Worm (Caenorhabditis elegans): ENCODE results near the gene popl-7.

Gene popl-7

ce11 chrIV:13370235-13370739 lies at the start of gene popl-7, which contains the start of the genes rla-2 and Y62E10A.24:
TSS of gene popl-7 (plus strand) at chrIV:13370689.
TSS of gene rla-2 (minus strand) at chrIV:13370285.
TSS of gene Y62E10A.24 (plus strand) at chrIV:13370710.
- TF ChIP-seq unc-62 (GFP tag; optimal IDR thresholded peaks at IDR 0.05), result no peak

- TF ChIP-seq unc-62 (GFP tag; optimal IDR thresholded peaks at IDR 0.05), result no peak
These were observed 48.1 kb upstream of the popl-7 start for ce11 chrIV:13322429-13322828.

- TF ChIP-seq unc-62 (GFP tag; optimal IDR thresholded peaks at IDR 0.05), result no peak
These were observed 46.6 kb upstream of the popl-7 start, which contains the start of gene fat-2 for ce11 chrIV:13323823-13324359. TSS of gene fat-2 (plus strand) at chrIV:13323873.

- no peak for TF ChIP-seq unc-62 (GFP tag; optimal IDR thresholded peaks at IDR 0.05)
These were observed 43.4 kb upstream of the popl-7 start for ce11 chrIV:13327064-13327463.

- TF ChIP-seq unc-62 (GFP tag; optimal IDR thresholded peaks at IDR 0.05), result no peak
These were observed 42.4 kb upstream of the popl-7 start, which contains the start of gene far-6 for ce11 chrIV:13328059-13328458. TSS of gene far-6 (plus strand) at chrIV:13328359.

ce11 chrIV:13330547-13330946 lies 39.9 kb upstream of the popl-7 start:
- TF ChIP-seq unc-62 (GFP tag; optimal IDR thresholded peaks at IDR 0.05), result no peak

ce11 chrIV:13331285-13331684 lies 39.2 kb upstream of the popl-7 start, which contains the start of gene pqn-74:
TSS of gene pqn-74 (minus strand) at chrIV:13331406.
- no peak for TF ChIP-seq unc-62 (GFP tag; optimal IDR thresholded peaks at IDR 0.05)

- no peak for TF ChIP-seq unc-62 (GFP tag; optimal IDR thresholded peaks at IDR 0.05)
These were observed 36.2 kb upstream of the popl-7 start for ce11 chrIV:13334287-13334686.

- TF ChIP-seq unc-62 (GFP tag; optimal IDR thresholded peaks at IDR 0.05), result no peak
These were observed 27.9 kb upstream of the popl-7 start, which contains the start of gene W02A2.5 for ce11 chrIV:13342555-13342954. TSS of gene W02A2.5 (plus strand) at chrIV:13342855.

- TF ChIP-seq unc-62 (GFP tag; optimal IDR thresholded peaks at IDR 0.05), result no peak
These were observed 24.4 kb upstream of the popl-7 start for ce11 chrIV:13346078-13346477.

- no peak for TF ChIP-seq unc-62 (GFP tag; optimal IDR thresholded peaks at IDR 0.05)
These were observed 23.2 kb upstream of the popl-7 start, which contains the start of gene W02A2.9 for ce11 chrIV:13347232-13347715. TSS of gene W02A2.9 (plus strand) at chrIV:13347665.

- no peak for TF ChIP-seq unc-62 (GFP tag; optimal IDR thresholded peaks at IDR 0.05)
These were observed 21.9 kb upstream of the popl-7 start, which contains the start of gene W02A2.12 for ce11 chrIV:13348592-13348991. TSS of gene W02A2.12 (minus strand) at chrIV:13348831.

ce11 chrIV:13353143-13353773 lies 17.2 kb upstream of the popl-7 start, which contains the start of the genes rec-8 and mex-5:
TSS of gene rec-8 (minus strand) at chrIV:13353193.
TSS of gene mex-5 (plus strand) at chrIV:13353723.
- TF ChIP-seq unc-62 (GFP tag; optimal IDR thresholded peaks at IDR 0.05), result no peak

- TF ChIP-seq unc-62 (GFP tag; optimal IDR thresholded peaks at IDR 0.05), result no peak
These were observed 16.4 kb upstream of the popl-7 start for ce11 chrIV:13354044-13354443.

- no peak for TF ChIP-seq unc-62 (GFP tag; optimal IDR thresholded peaks at IDR 0.05)
These were observed 14.5 kb upstream of the popl-7 start for ce11 chrIV:13356005-13356404.

- no peak for TF ChIP-seq unc-62 (GFP tag; optimal IDR thresholded peaks at IDR 0.05)
These were observed 12.0 kb upstream of the popl-7 start, which contains the start of gene W02A2.8 for ce11 chrIV:13358488-13358887. TSS of gene W02A2.8 (minus strand) at chrIV:13358588.

Measured in whole organism, dauer.